Worm (Caenorhabditis elegans) whole organism, L1 larva: ENCODE data around the gene Y43F8B.12.

Experiments used
- aha-1 ChIP-seq: fragments of 150-350 bp; optimal IDR thresholded peaks from 2 replicates; lab custom pipeline; 2014; ENCODE audit warnings: missing biosample characterization, missing genetic modification characterization
- alr-1 ChIP-seq: fragments of 200-800 bp; sonication (Bioruptor generic); optimal IDR thresholded peaks from 2 replicates; lab custom pipeline; 2018; ENCODE audit warnings: borderline replicate concordance, mild to moderate bottlenecking, missing genetic modification characterization, missing compliant biosample characterization
- ama-1 ChIP-seq: fragments of 150-350 bp; optimal IDR thresholded peaks from 2 replicates; lab custom pipeline; 2014
- blmp-1 ChIP-seq: fragments of 150-350 bp; optimal IDR thresholded peaks from 2 replicates; lab custom pipeline; 2014; ENCODE audit warnings: missing biosample characterization, missing genetic modification characterization
- dpl-1 ChIP-seq, 3 experiments: fragments of 150-350 bp in 2 of 3; sonication (generic microtip) in 1 of 3; optimal IDR thresholded peaks; 2 replicates each; lab custom pipeline; 2014 to 2017; ENCODE audit warnings: missing biosample characterization in 3 of 3, missing genetic modification characterization in 3 of 3, missing genetic modification reagents in 3 of 3
- dsc-1 ChIP-seq: sonication (generic microtip); optimal IDR thresholded peaks from 2 replicates; lab custom pipeline; 2016; ENCODE audit warnings: mild to moderate bottlenecking, missing genetic modification characterization, missing compliant biosample characterization
- efl-1 ChIP-seq, 4 experiments: fragments of 150-350 bp; optimal IDR thresholded peaks in 3 of 4; peaks in 1 of 4; 1 replicate in 1 of 4; 2 replicates in 3 of 4; lab custom pipeline; 2014; ENCODE audit warnings: missing biosample characterization in 2 of 4, missing genetic modification characterization in 2 of 4, missing genetic modification reagents in 2 of 4
- efl-3 ChIP-seq: fragments of 200-800 bp; sonication (Bioruptor generic); optimal IDR thresholded peaks from 2 replicates; lab custom pipeline; 2018; ENCODE audit warnings: mild to moderate bottlenecking, missing genetic modification characterization, missing compliant biosample characterization
- elt-2 ChIP-seq: sonication (generic microtip); optimal IDR thresholded peaks from 2 replicates; lab custom pipeline; 2016; ENCODE audit warnings: missing genetic modification characterization, mild to moderate bottlenecking, inconsistent platforms, missing compliant biosample characterization, missing genetic modification reagents
- fkh-8 ChIP-seq: sonication (generic microtip); optimal IDR thresholded peaks from 2 replicates; lab custom pipeline; 2016; ENCODE audit warnings: mild to moderate bottlenecking, missing genetic modification characterization, missing compliant biosample characterization
- fos-1 ChIP-seq: fragments of 150-350 bp; optimal IDR thresholded peaks from 2 replicates; lab custom pipeline; 2014; ENCODE audit warnings: missing biosample characterization, missing genetic modification characterization
- grh-1 ChIP-seq: fragments of 200-800 bp; sonication (Bioruptor generic); IDR thresholded peaks from 2 replicates; pipeline ENCODE4 v1.3.6; 2022; ENCODE audit warnings: missing genetic modification reagents, missing genetic modification characterization, missing compliant biosample characterization
- hpl-2 ChIP-seq: fragments of 150-350 bp; optimal IDR thresholded peaks from 2 replicates; lab custom pipeline; 2014; ENCODE audit warnings: missing biosample characterization, missing genetic modification reagents, missing genetic modification characterization
- irx-1 ChIP-seq: sonication (generic microtip); optimal IDR thresholded peaks from 2 replicates; lab custom pipeline; 2016; ENCODE audit warnings: missing genetic modification characterization, missing compliant biosample characterization
- isw-1 ChIP-seq: fragments of 200-800 bp; sonication (Bioruptor generic); IDR thresholded peaks from 2 replicates; pipeline ENCODE4 v1.3.6; 2022; ENCODE audit warnings: missing genetic modification characterization, missing compliant biosample characterization
- lin-13 ChIP-seq: fragments of 150-350 bp; optimal IDR thresholded peaks from 2 replicates; lab custom pipeline; 2014; ENCODE audit warnings: missing biosample characterization, missing genetic modification reagents, missing genetic modification characterization
- lin-35 ChIP-seq, 2 experiments: fragments of 150-350 bp; optimal IDR thresholded peaks; 2 replicates each; lab custom pipeline; 2014; ENCODE audit warnings: missing biosample characterization in 2 of 2, missing genetic modification characterization in 2 of 2, missing genetic modification reagents in 2 of 2
- lin-39 ChIP-seq: fragments of 150-350 bp; optimal IDR thresholded peaks from 2 replicates; lab custom pipeline; 2014; ENCODE audit warnings: missing biosample characterization, missing genetic modification reagents, missing genetic modification characterization
- nhr-11 ChIP-seq: fragments of 150-350 bp; optimal IDR thresholded peaks from 2 replicates; lab custom pipeline; 2014; ENCODE audit warnings: missing biosample characterization, missing genetic modification characterization
- nhr-19 ChIP-seq: fragments of 200-800 bp; sonication (Bioruptor generic); conservative IDR thresholded peaks from 2 replicates; pipeline ENCODE4 v1.3.6; 2022; ENCODE audit warnings: missing genetic modification characterization, missing compliant biosample characterization
- nhr-85 ChIP-seq: sonication (generic microtip); peaks from one replicate; lab custom pipeline; 2016; ENCODE audit warnings: missing genetic modification characterization, inconsistent platforms, missing compliant biosample characterization
- nhr-90 ChIP-seq: sonication (generic microtip); optimal IDR thresholded peaks from 2 replicates; lab custom pipeline; 2016; ENCODE audit warnings: mild to moderate bottlenecking, missing genetic modification characterization, missing compliant biosample characterization; ENCODE audit not compliant: poor library complexity
- pag-3 ChIP-seq: sonication (generic microtip); optimal IDR thresholded peaks from 2 replicates; lab custom pipeline; 2017; ENCODE audit warnings: missing genetic modification characterization, mild to moderate bottlenecking, missing compliant biosample characterization, antibody characterized with exemption, borderline replicate concordance; ENCODE audit not compliant: insufficient read depth
- pqm-1 ChIP-seq: sonication (generic microtip); optimal IDR thresholded peaks from 3 replicates; lab custom pipeline; 2017; ENCODE audit warnings: missing biosample characterization, missing genetic modification characterization
- rnt-1 ChIP-seq: sonication (generic microtip); optimal IDR thresholded peaks from 2 replicates; lab custom pipeline; 2016; ENCODE audit warnings: mild to moderate bottlenecking, missing genetic modification characterization, moderate library complexity, missing compliant biosample characterization
- snpc-4 ChIP-seq: fragments of 150-350 bp; optimal IDR thresholded peaks from 2 replicates; lab custom pipeline; 2014; ENCODE audit warnings: missing biosample characterization, missing genetic modification characterization
- sox-4 ChIP-seq: sonication (generic microtip); optimal IDR thresholded peaks from 2 replicates; lab custom pipeline; 2016; ENCODE audit warnings: missing genetic modification characterization, missing compliant biosample characterization
- tbx-2 ChIP-seq: sonication (generic microtip); optimal IDR thresholded peaks from 2 replicates; lab custom pipeline; 2016; ENCODE audit warnings: missing genetic modification characterization, missing compliant biosample characterization
- unc-130 ChIP-seq: fragments of 150-350 bp; optimal IDR thresholded peaks from 2 replicates; lab custom pipeline; 2017; ENCODE audit warnings: missing biosample characterization, missing genetic modification characterization, inconsistent platforms
- unc-86 ChIP-seq: sonication (generic microtip); optimal IDR thresholded peaks from 2 replicates; lab custom pipeline; 2016; ENCODE audit warnings: missing genetic modification characterization, missing compliant biosample characterization
- zag-1 ChIP-seq: fragments of 150-350 bp; optimal IDR thresholded peaks from 2 replicates; lab custom pipeline; 2014; ENCODE audit warnings: missing biosample characterization, missing genetic modification characterization
- ztf-11 ChIP-seq, 2 experiments: sonication (generic microtip); optimal IDR thresholded peaks; 2 replicates each; lab custom pipeline; 2016 to 2017; ENCODE audit warnings: missing genetic modification characterization in 2 of 2, missing biosample characterization in 1 of 2, missing compliant biosample characterization in 1 of 2

The Y43F8B.12 gene

DNA sequence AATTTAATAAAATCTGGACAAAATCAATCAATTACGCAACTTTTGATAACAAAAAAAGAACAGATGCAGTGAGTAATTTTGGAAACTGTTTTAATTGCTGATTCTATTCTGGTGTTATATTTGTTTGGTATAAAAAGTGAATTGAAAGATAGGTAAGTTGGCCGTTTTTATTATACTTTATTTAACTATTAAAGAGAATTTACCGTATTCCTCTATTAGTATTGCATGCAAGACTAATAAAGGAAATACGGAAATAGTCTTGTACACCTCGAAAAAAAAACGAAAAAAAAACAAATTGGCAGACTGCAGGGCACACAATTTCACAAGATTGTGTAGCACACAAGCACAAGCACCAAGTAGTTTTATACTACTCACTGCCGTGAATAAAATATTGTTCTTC lies 5.6 kb upstream of the Y43F8B.12 start, which contains the start of gene Y43F8B.25:
Gene Y43F8B.25 (plus strand): TSS at position 301 of the 400 bp plus-strand sequence.
- TF ChIP-seq ama-1 (lab: Kevin White, UChicago) (no peak), zag-1 (tag; lab: Kevin White, UChicago) (no peak), nhr-90 (tag; lab: Kevin White, UChicago) (no peak), lin-39 (tag; lab: Kevin White, UChicago) (no peak), pqm-1 (tag; lab: Kevin White, UChicago) (no peak), pag-3 (no peak), isw-1 (GFP tag; lab: Robert Waterston, UW) (no peak), alr-1 (tag; lab: Kevin White, UChicago) (no peak), efl-3 (GFP tag; lab: Kevin White, UChicago) (no peak), nhr-85 (tag; lab: Kevin White, UChicago) (no peak), irx-1 (tag; lab: Kevin White, UChicago) (no peak), unc-86 (tag; lab: Kevin White, UChicago) (no peak), fkh-8 (tag; lab: Kevin White, UChicago) (no peak), sox-4 (tag; lab: Kevin White, UChicago) (no peak), unc-130 (tag; lab: Kevin White, UChicago) (no peak), ztf-11 (tag; optimal IDR thresholded peaks at IDR 0.05; lab: Kevin White, UChicago) (no peak)
- TF ChIP-seq, all 84 proteins: peak for 0

DNA sequence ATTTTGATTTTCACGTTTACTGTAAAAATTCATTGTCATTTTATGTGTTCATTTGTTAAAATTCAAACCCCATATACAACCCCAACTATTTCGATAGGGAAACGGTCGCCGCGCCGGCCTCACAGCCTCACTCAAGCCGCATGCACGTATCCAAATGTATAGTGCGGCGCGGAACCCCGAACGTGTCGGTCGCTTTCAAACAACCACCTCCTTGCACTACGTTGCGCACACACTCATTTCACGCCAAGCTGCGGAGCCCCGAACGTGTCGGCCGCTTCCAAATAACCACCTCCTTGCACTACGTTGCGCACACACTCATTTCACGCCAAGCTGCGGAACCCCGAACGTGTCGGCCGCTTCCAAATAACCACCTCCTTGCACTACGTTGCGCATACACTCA lies 1.4 kb upstream of the Y43F8B.12 start:
- peak; percentile 48 for TF ChIP-seq snpc-4 (tag; lab: Kevin White, UChicago)
- TF ChIP-seq, all 84 proteins: peak for 1; not testable (repeated sequence) for 83

DNA sequence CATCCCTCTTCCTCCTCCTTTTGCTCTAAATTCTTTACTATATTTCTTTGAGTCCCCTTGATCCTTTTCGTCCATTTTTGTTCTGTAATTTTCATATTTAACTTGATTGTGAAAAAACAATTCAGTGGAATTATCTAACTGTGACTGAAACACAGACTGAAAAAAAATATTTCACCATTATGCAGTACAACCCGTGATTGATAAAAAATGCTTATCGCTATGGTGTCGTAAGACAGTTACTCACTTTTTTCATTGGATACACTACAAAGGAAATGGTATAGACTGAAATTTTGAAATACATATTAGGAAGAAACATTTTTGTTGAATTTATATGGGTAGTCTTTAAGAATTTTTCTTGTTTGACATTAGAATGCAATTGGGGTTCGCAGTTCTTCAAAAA lies 609 bp upstream of the Y43F8B.12 start, which contains the start of gene Y43F8B.23:
Gene Y43F8B.23 (minus strand): TSS at position 75 of the 400 bp plus-strand sequence.
- TF ChIP-seq lin-35 (GFP tag; optimal IDR thresholded peaks at IDR 0.05; lab: Kevin White, UChicago): peak in 1 of 2 experiments; percentile 7
- peak; percentile 48 for TF ChIP-seq elt-2
- no peak for TF ChIP-seq fos-1 (tag; lab: Kevin White, UChicago)
- no peak for TF ChIP-seq blmp-1 (tag; lab: Kevin White, UChicago)
- no peak for TF ChIP-seq tbx-2 (tag; lab: Kevin White, UChicago)

DNA sequence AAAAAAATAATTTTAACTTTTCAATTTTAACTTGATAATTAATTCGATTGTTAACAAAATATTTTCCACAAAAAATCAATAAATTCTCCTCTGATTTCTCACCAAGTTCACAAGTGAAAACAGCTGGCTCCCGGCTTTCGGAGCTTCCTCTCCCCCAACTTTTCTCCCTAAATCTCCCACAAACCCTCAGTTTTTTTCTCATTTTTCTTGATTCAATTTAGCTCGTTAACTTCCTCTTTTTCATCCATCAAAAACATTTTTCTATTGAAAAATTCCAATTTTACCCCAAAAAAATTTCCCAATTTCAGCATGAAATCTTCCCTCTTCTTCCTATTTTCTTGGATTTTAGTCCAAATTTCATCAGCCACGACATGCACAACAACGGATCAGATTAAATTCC lies 2.2 kb downstream of the Y43F8B.12 start, which contains the start of gene Y43F8B.11:
Gene Y43F8B.11 (plus strand): TSS at position 301 of the 400 bp plus-strand sequence.
- TF ChIP-seq nhr-19 (GFP tag; lab: Robert Waterston, UW) (no peak), aha-1 (tag; lab: Kevin White, UChicago) (no peak), nhr-85 (tag; lab: Kevin White, UChicago) (peak; percentile 38), grh-1 (GFP tag; lab: Robert Waterston, UW) (no peak), nhr-11 (tag; lab: Kevin White, UChicago) (no peak), rnt-1 (tag; lab: Kevin White, UChicago) (no peak), dsc-1 (tag; lab: Kevin White, UChicago) (peak; percentile 48), lin-13 (GFP tag; lab: Kevin White, UChicago) (no peak)

DNA sequence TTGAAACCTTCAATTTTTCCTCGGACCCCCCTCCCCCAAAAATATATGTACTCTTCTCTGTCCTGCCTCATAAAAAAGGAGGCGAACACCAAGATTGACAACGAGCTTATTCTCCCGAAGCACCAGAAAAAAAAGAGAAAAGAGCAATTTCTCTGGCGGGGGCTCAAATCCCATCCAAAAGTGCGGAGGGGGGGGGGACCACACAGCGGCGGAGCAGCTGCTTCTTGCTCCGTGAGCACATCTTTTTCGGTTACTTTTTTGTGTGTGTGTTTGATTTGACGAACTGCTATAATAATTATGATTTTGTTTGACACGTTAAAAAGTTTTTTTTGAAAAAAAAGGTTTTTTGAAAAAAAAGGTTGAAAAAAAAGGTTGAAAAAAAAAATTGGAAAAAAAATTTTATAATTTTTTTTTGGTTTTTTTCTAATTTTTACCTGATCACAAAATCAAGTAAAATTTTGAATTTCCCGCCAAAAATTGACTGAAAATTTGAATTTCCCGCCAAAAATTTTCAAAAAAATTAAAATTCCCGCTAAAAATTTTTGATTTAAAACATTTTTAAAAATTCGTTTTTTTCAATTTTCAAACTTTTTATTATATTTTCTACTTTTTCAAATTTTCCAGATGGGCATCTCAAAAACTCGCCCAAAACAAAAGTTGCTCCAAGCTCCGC lies 5.8 kb downstream of the Y43F8B.12 start, which contains the start of gene Y43F8B.10:
Gene Y43F8B.10 (plus strand): TSS at position 623 of the 673 bp plus-strand sequence.
- TF ChIP-seq nhr-85 (tag; lab: Kevin White, UChicago): no peak
- no peak for TF ChIP-seq efl-1 (optimal IDR thresholded peaks at IDR 0.05; lab: Kevin White, UChicago)
- peak in 1 of 2 experiments; percentile 44 for TF ChIP-seq efl-1 (GFP tag; optimal IDR thresholded peaks at IDR 0.05 in 1 of 2; lab: Kevin White, UChicago)

DNA sequence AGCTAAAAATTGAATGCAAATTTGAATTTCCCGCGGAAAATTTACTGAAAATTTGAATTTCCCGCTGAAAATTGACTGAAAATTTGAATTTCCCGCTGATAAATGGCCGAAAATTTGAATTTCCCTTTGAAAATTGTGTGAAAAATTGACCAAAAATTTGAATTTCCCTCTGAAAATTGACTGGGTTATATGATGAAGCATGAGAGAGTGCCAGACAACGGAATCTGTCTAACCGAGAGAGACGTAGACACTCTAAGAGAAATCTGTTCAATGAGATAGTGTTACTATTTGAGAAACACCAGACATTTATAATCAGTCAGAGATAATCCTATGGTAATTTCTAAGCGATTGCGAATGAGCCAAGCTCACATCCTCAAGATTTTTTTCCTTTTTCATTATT lies 9.1 kb downstream of the Y43F8B.12 start:
- peak in 2 of 3 experiments; percentile 5 to 24 for TF ChIP-seq dpl-1 (GFP tag; optimal IDR thresholded peaks at IDR 0.05; lab: Kevin White, UChicago)
- peak; percentile 25 to 39 for TF ChIP-seq efl-1 (optimal IDR thresholded peaks at IDR 0.05; lab: Kevin White, UChicago)
- TF ChIP-seq efl-1 (GFP tag; optimal IDR thresholded peaks at IDR 0.05 in 1 of 2; lab: Kevin White, UChicago): peak; percentile 51 to 85
- no peak for TF ChIP-seq hpl-2
